Worm (Caenorhabditis elegans): ENCODE measurements around the gene nlp-28.

The nlp-28 gene

ce11 chrV:3984178-3984577 is 3.5 kb upstream of the nlp-28 start, which contains the start of gene nlp-29 (continued):
- TF ChIP-seq unc-98 (GFP tag; IDR thresholded peaks at IDR 0.05) (no peak), C16A3.4 (tag; optimal IDR thresholded peaks at IDR 0.05) (no peak), isw-1 (GFP tag; IDR thresholded peaks at IDR 0.05) (no peak), zip-4 (GFP tag; optimal IDR thresholded peaks at IDR 0.05) (no peak), grh-1 (GFP tag; IDR thresholded peaks at IDR 0.05) (0 out of 2 replicates have a peak, but pooled peaks have one; percentile 24), ceh-8 (GFP tag; optimal IDR thresholded peaks at IDR 0.05) (no peak), lin-35 (GFP tag; optimal IDR thresholded peaks at IDR 0.05) (peak in 1 of 2 experiments; percentile 15), ceh-82 (tag; optimal IDR thresholded peaks at IDR 0.05) (no peak), snu-23 (GFP tag; optimal IDR thresholded peaks at IDR 0.05) (peak; percentile 50), snpc-4 (tag; optimal IDR thresholded peaks at IDR 0.05) (no peak), nhr-84 (tag; optimal IDR thresholded peaks at IDR 0.05) (no peak), tbx-2 (tag; optimal IDR thresholded peaks at IDR 0.05) (no peak), unc-62 (GFP tag; optimal IDR thresholded peaks at IDR 0.05) (no peak), nhr-71 (tag; optimal IDR thresholded peaks at IDR 0.05) (peak; percentile 58), egl-13 (tag; optimal IDR thresholded peaks at IDR 0.05) (no peak), irx-1 (tag; optimal IDR thresholded peaks at IDR 0.05) (no peak), pqm-1 (tag; optimal IDR thresholded peaks at IDR 0.05) (no peak), mdl-1 (tag; optimal IDR thresholded peaks at IDR 0.05) (peak in 1 of 2 experiments; percentile 9)

ce11 chrV:3985104-3985503 is 2.6 kb upstream of the nlp-28 start:
- TF ChIP-seq elt-3 (tag; optimal IDR thresholded peaks at IDR 0.05) (peak in 1 of 6 experiments; percentile 19), nhr-85 (tag) (peak; percentile 88), fkh-10 (GFP tag; optimal IDR thresholded peaks at IDR 0.05) (no peak), blmp-1 (tag; optimal IDR thresholded peaks at IDR 0.05) (peak; percentile 77), egl-27 (tag; optimal IDR thresholded peaks at IDR 0.05) (no peak), nhr-71 (tag; optimal IDR thresholded peaks at IDR 0.05) (peak; percentile 20), efl-1 (optimal IDR thresholded peaks at IDR 0.05) (no peak), efl-1 (GFP tag; optimal IDR thresholded peaks at IDR 0.05 in 1 of 2) (peak in 1 of 2 experiments; percentile 23), lin-14 (GFP tag; optimal IDR thresholded peaks at IDR 0.05) (peak; percentile 42), nhr-20 (tag; optimal IDR thresholded peaks at IDR 0.05) (peak; percentile 42)

ce11 chrV:3989070-3989469 is 1.4 kb downstream of the nlp-28 start, which contains the start of gene nlp-27:
TSS of gene nlp-27 (plus strand) at chrV:3989378.
- TF ChIP-seq nhr-19 (GFP tag; conservative IDR thresholded peaks at IDR 0.05) (no peak), nhr-90 (tag; optimal IDR thresholded peaks at IDR 0.05; ENCODE audit: poor library complexity) (peak; percentile 9), nhr-20 (tag; optimal IDR thresholded peaks at IDR 0.05) (peak; percentile 27), fkh-10 (GFP tag; optimal IDR thresholded peaks at IDR 0.05) (no peak), elt-2 (tag; optimal IDR thresholded peaks at IDR 0.05) (no peak), efl-1 (optimal IDR thresholded peaks at IDR 0.05) (no peak), efl-1 (GFP tag; optimal IDR thresholded peaks at IDR 0.05 in 1 of 2) (peak in 1 of 2 experiments; percentile 49), unc-30 (tag; optimal IDR thresholded peaks at IDR 0.05) (no peak), aha-1 (tag; optimal IDR thresholded peaks at IDR 0.05) (no peak), nhr-76 (tag; optimal IDR thresholded peaks at IDR 0.05) (no peak), lin-14 (GFP tag; optimal IDR thresholded peaks at IDR 0.05) (peak; percentile 18), egl-13 (tag; optimal IDR thresholded peaks at IDR 0.05) (no peak), ceh-82 (tag; optimal IDR thresholded peaks at IDR 0.05) (no peak), snpc-4 (tag; optimal IDR thresholded peaks at IDR 0.05) (no peak), zag-1 (tag; optimal IDR thresholded peaks at IDR 0.05) (no peak), blmp-1 (tag; optimal IDR thresholded peaks at IDR 0.05) (peak; percentile 36), isw-1 (GFP tag; IDR thresholded peaks at IDR 0.05) (no peak), elt-3 (tag; optimal IDR thresholded peaks at IDR 0.05) (peak in 2 of 6 experiments; percentile 16 to 42), lin-35 (GFP tag; optimal IDR thresholded peaks at IDR 0.05) (no peak), aly-2 (tag; optimal IDR thresholded peaks at IDR 0.05) (no peak), mef-2 (tag; optimal IDR thresholded peaks at IDR 0.05) (no peak), xbp-1 (tag; optimal IDR thresholded peaks at IDR 0.05) (no peak), rnt-1 (tag; optimal IDR thresholded peaks at IDR 0.05) (no peak), vab-15 (tag; optimal IDR thresholded peaks at IDR 0.05) (no peak), nhr-71 (tag; optimal IDR thresholded peaks at IDR 0.05) (peak; percentile 4), C34B4.2 (tag; optimal IDR thresholded peaks at IDR 0.05) (no peak), nhr-85 (tag) (peak; percentile 83), skn-1 (tag; optimal IDR thresholded peaks at IDR 0.05) (no peak), tbx-2 (tag; optimal IDR thresholded peaks at IDR 0.05) (no peak), nhr-12 (tag; optimal IDR thresholded peaks at IDR 0.05) (no peak), hlh-17 (GFP tag; optimal IDR thresholded peaks at IDR 0.05; ENCODE audit: borderline replicate concordance) (no peak)

Measured in whole organism, L1 larva.